Worm (Caenorhabditis elegans): ENCODE data around the gene T04F3.4.

ce11 chrV:11798320-11798719, 35.5 kb upstream of the T04F3.4 start:
- TF ChIP-seq daf-12 (tag; optimal IDR thresholded peaks at IDR 0.05) (no peak), hmg-11 (tag; optimal IDR thresholded peaks at IDR 0.05) (no peak), egl-27 (tag; optimal IDR thresholded peaks at IDR 0.05) (no peak), mdl-1 (tag; optimal IDR thresholded peaks at IDR 0.05) (no peak), snpc-4 (tag; optimal IDR thresholded peaks at IDR 0.05) (no peak), nhr-43 (tag; optimal IDR thresholded peaks at IDR 0.05; ENCODE audit: poor library complexity, severe bottlenecking) (no peak)

All from whole organism, L3 larva.